Worm (Caenorhabditis elegans): ENCODE measurements around the gene M106.2.

ce11 chrII:10887097-10887496 lies 37.3 kb upstream of the M106.2 start:
- TF ChIP-seq snpc-4 (GFP tag; optimal IDR thresholded peaks at IDR 0.05) (no peak), snpc-4 (tag; optimal IDR thresholded peaks at IDR 0.05) (no peak), F57A8.1 (GFP tag; optimal IDR thresholded peaks at IDR 0.05) (no peak), gei-17 (GFP tag; optimal IDR thresholded peaks at IDR 0.05) (no peak), egl-44 (GFP tag; IDR thresholded peaks at IDR 0.05) (no peak), atf-7 (tag; optimal IDR thresholded peaks at IDR 0.05) (no peak), ceh-40 (GFP tag; IDR thresholded peaks at IDR 0.05) (no peak), B0035.1 (tag; optimal IDR thresholded peaks at IDR 0.05) (no peak), unc-62 (GFP tag; optimal IDR thresholded peaks at IDR 0.05) (no peak), F22D6.2 (tag; optimal IDR thresholded peaks at IDR 0.05) (no peak), pbrm-1 (GFP tag; IDR thresholded peaks at IDR 0.05) (no peak), ekl-4 (GFP tag; IDR thresholded peaks at IDR 0.05) (no peak), pha-4 (tag; optimal IDR thresholded peaks at IDR 0.05) (no peak), hmg-1.2 (GFP tag; IDR thresholded peaks at IDR 0.05) (no peak), rcor-1 (GFP tag; IDR thresholded peaks at IDR 0.05) (no peak)

Measured in whole organism, young adult.